Worm (Caenorhabditis elegans): ENCODE data around the gene F26F4.9.

ce11 chrIII:4918906-4919305 lies 6.6 kb upstream of the F26F4.9 start:
- TF ChIP-seq ref-1 (GFP tag; conservative IDR thresholded peaks at IDR 0.05): no peak
- no peak for TF ChIP-seq flt-1 (GFP tag; IDR thresholded peaks at IDR 0.05)
- TF ChIP-seq T22C8.4 (GFP tag; IDR thresholded peaks at IDR 0.05): no peak
